Worm (Caenorhabditis elegans) whole organism, L1 larva: ENCODE results near the gene tir-1.
"Not testable (repeated sequence)": the region's sequence is repeated elsewhere in the genome, so short reads cannot be mapped to it uniquely, and the experiment has no call there.

ENCODE experiments used
- blmp-1 ChIP-seq: fragments of 150-350 bp; optimal IDR thresholded peaks from 2 replicates; lab custom pipeline; 2014; ENCODE audit warnings: missing biosample characterization, missing genetic modification characterization
- ceh-8 ChIP-seq: fragments of 200-800 bp; sonication (Bioruptor generic); optimal IDR thresholded peaks from 2 replicates; lab custom pipeline; 2018; ENCODE audit warnings: mild to moderate bottlenecking, missing genetic modification characterization, moderate library complexity, missing compliant biosample characterization
- ceh-82 ChIP-seq, 3 experiments: fragments of 150-350 bp in 1 of 3; sonication (generic microtip) in 2 of 3; optimal IDR thresholded peaks; 2 replicates each; lab custom pipeline; 2014 to 2017; ENCODE audit warnings: missing biosample characterization in 3 of 3, missing genetic modification characterization in 3 of 3
- ceh-90 ChIP-seq: sonication (generic microtip); optimal IDR thresholded peaks from 2 replicates; lab custom pipeline; 2016; ENCODE audit warnings: missing genetic modification characterization, missing compliant biosample characterization
- fos-1 ChIP-seq: fragments of 150-350 bp; optimal IDR thresholded peaks from 2 replicates; lab custom pipeline; 2014; ENCODE audit warnings: missing biosample characterization, missing genetic modification characterization
- mep-1 ChIP-seq: fragments of 150-350 bp; optimal IDR thresholded peaks from 2 replicates; lab custom pipeline; 2014; ENCODE audit warnings: missing biosample characterization, missing genetic modification characterization
- nhr-12 ChIP-seq: sonication (generic microtip); optimal IDR thresholded peaks from 2 replicates; lab custom pipeline; 2017; ENCODE audit warnings: missing biosample characterization, missing genetic modification characterization
- nhr-47 ChIP-seq: sonication (generic microtip); optimal IDR thresholded peaks from 2 replicates; lab custom pipeline; 2016; ENCODE audit warnings: mild to moderate bottlenecking, missing genetic modification characterization, moderate library complexity, missing compliant biosample characterization
- nhr-76 ChIP-seq: sonication (generic microtip); optimal IDR thresholded peaks from 2 replicates; lab custom pipeline; 2017; ENCODE audit warnings: missing biosample characterization, missing genetic modification characterization
- snpc-4 ChIP-seq: fragments of 150-350 bp; optimal IDR thresholded peaks from 2 replicates; lab custom pipeline; 2014; ENCODE audit warnings: missing biosample characterization, missing genetic modification characterization
- snu-23 ChIP-seq: sonication (generic microtip); optimal IDR thresholded peaks from 2 replicates; lab custom pipeline; 2016; ENCODE audit warnings: missing genetic modification characterization, missing compliant biosample characterization
- unc-30 ChIP-seq: sonication (generic microtip); optimal IDR thresholded peaks from 2 replicates; lab custom pipeline; 2017; ENCODE audit warnings: missing biosample characterization, missing genetic modification characterization
- unc-98 ChIP-seq: fragments of 200-800 bp; sonication (Bioruptor generic); IDR thresholded peaks from 2 replicates; pipeline ENCODE4 v1.3.6; 2022; ENCODE audit warnings: missing genetic modification characterization, missing compliant biosample characterization

- not testable (repeated sequence) for TF ChIP-seq nhr-76 (tag; lab: Kevin White, UChicago); unc-30 (tag; lab: Kevin White, UChicago); ceh-8 (GFP tag; lab: Kevin White, UChicago); mep-1 (tag; lab: Kevin White, UChicago); nhr-12 (tag; lab: Kevin White, UChicago); ceh-82 (tag; optimal IDR thresholded peaks at IDR 0.05; lab: Kevin White, UChicago); snu-23 (GFP tag; lab: Kevin White, UChicago); snpc-4; nhr-47 (tag; lab: Kevin White, UChicago); blmp-1 (tag; lab: Kevin White, UChicago); unc-98; ceh-90; fos-1 (tag; lab: Kevin White, UChicago)
Measured at ce11 chrIII:3844746-3845145, 56.7 kb downstream of the tir-1 start, which contains the start of gene maph-1.3.
